Worm (Caenorhabditis elegans) whole organism, L2 larva: ENCODE measurements around the gene Y51H4A.13.

Experiments
- C34F6.9 ChIP-seq: fragments of 150-350 bp; optimal IDR thresholded peaks from 2 replicates; lab custom pipeline; 2014; ENCODE audit warnings: missing biosample characterization, missing genetic modification characterization
- F13H6.1 ChIP-seq: sonication (generic microtip); optimal IDR thresholded peaks from 2 replicates; lab custom pipeline; 2016; ENCODE audit warnings: missing genetic modification characterization, missing compliant biosample characterization
- R02D3.7 ChIP-seq: fragments of 150-350 bp; optimal IDR thresholded peaks from 2 replicates; lab custom pipeline; 2014; ENCODE audit warnings: missing biosample characterization, missing genetic modification characterization
- Y55F3AM.14 ChIP-seq: fragments of 200-800 bp; sonication (Bioruptor generic); optimal IDR thresholded peaks from 2 replicates; lab custom pipeline; 2018; ENCODE audit warnings: mild to moderate bottlenecking, missing genetic modification characterization, missing compliant biosample characterization
- alr-1 ChIP-seq: fragments of 150-350 bp; optimal IDR thresholded peaks from 2 replicates; lab custom pipeline; 2014; ENCODE audit warnings: missing biosample characterization, missing genetic modification characterization
- aly-2 ChIP-seq: fragments of 150-350 bp; optimal IDR thresholded peaks from 2 replicates; lab custom pipeline; 2014; ENCODE audit warnings: missing biosample characterization, missing genetic modification characterization
- ama-1 ChIP-seq: fragments of 150-350 bp; optimal IDR thresholded peaks from 2 replicates; lab custom pipeline; 2018; ENCODE audit warnings: inconsistent platforms
- blmp-1 ChIP-seq: sonication (generic microtip); optimal IDR thresholded peaks from 2 replicates; lab custom pipeline; 2017; ENCODE audit warnings: missing genetic modification characterization, mild to moderate bottlenecking, missing compliant biosample characterization, antibody characterized with exemption, moderate library complexity; ENCODE audit not compliant: insufficient read depth
- ceh-16 ChIP-seq: fragments of 150-350 bp; optimal IDR thresholded peaks from 2 replicates; lab custom pipeline; 2014; ENCODE audit warnings: missing biosample characterization, missing genetic modification characterization
- ceh-82 ChIP-seq: fragments of 150-350 bp; optimal IDR thresholded peaks from 2 replicates; lab custom pipeline; 2014; ENCODE audit warnings: missing biosample characterization, missing genetic modification characterization
- crh-2 ChIP-seq: sonication (generic microtip); optimal IDR thresholded peaks from 2 replicates; lab custom pipeline; 2017; ENCODE audit warnings: missing biosample characterization, missing genetic modification characterization
- dmd-4 ChIP-seq: sonication (generic microtip); optimal IDR thresholded peaks from 2 replicates; lab custom pipeline; 2017; ENCODE audit warnings: missing biosample characterization, missing genetic modification characterization
- elt-1 ChIP-seq: fragments of 150-350 bp; optimal IDR thresholded peaks from 2 replicates; lab custom pipeline; 2014; ENCODE audit warnings: missing biosample characterization, missing genetic modification characterization
- fos-1 ChIP-seq: fragments of 150-350 bp; optimal IDR thresholded peaks from 2 replicates; lab custom pipeline; 2014; ENCODE audit warnings: missing biosample characterization, missing genetic modification characterization
- gmeb-1 ChIP-seq: fragments of 150-350 bp; optimal IDR thresholded peaks from 2 replicates; lab custom pipeline; 2014; ENCODE audit warnings: missing biosample characterization, missing genetic modification characterization
- lin-11 ChIP-seq: fragments of 150-350 bp; sonication (generic microtip); optimal IDR thresholded peaks from 2 replicates; lab custom pipeline; 2014; ENCODE audit warnings: missing biosample characterization, missing genetic modification characterization, inconsistent platforms, mixed read lengths
- lin-13 ChIP-seq: fragments of 150-350 bp; optimal IDR thresholded peaks from 2 replicates; lab custom pipeline; 2014; ENCODE audit warnings: missing biosample characterization, missing genetic modification reagents, missing genetic modification characterization
- lsy-2 ChIP-seq, 2 experiments: fragments of 150-350 bp in 1 of 2; sonication (generic microtip) in 1 of 2; optimal IDR thresholded peaks; 2 replicates each; lab custom pipeline; 2014 to 2017; ENCODE audit warnings: missing biosample characterization in 2 of 2, missing genetic modification characterization in 2 of 2
- mab-5 ChIP-seq: fragments of 150-350 bp; optimal IDR thresholded peaks from 2 replicates; lab custom pipeline; 2014; ENCODE audit warnings: missing biosample characterization, missing genetic modification characterization
- mbf-1 ChIP-seq: sonication (generic microtip); optimal IDR thresholded peaks from 2 replicates; lab custom pipeline; 2017; ENCODE audit warnings: missing biosample characterization, missing genetic modification characterization
- mdl-1 ChIP-seq, 2 experiments: fragments of 150-350 bp in 1 of 2; sonication (generic microtip) in 1 of 2; optimal IDR thresholded peaks; 2 replicates each; lab custom pipeline; 2017; ENCODE audit warnings: missing biosample characterization in 2 of 2, missing genetic modification characterization in 2 of 2
- nhr-11 ChIP-seq: fragments of 150-350 bp; optimal IDR thresholded peaks from 2 replicates; lab custom pipeline; 2014; ENCODE audit warnings: missing biosample characterization, missing genetic modification characterization
- nhr-12 ChIP-seq: fragments of 150-350 bp; optimal IDR thresholded peaks from 2 replicates; lab custom pipeline; 2014; ENCODE audit warnings: missing biosample characterization, missing genetic modification characterization
- nhr-129 ChIP-seq: fragments of 150-350 bp; optimal IDR thresholded peaks from 2 replicates; lab custom pipeline; 2014; ENCODE audit warnings: missing biosample characterization, missing genetic modification characterization
- nhr-21 ChIP-seq: fragments of 150-350 bp; optimal IDR thresholded peaks from 2 replicates; lab custom pipeline; 2014; ENCODE audit warnings: missing biosample characterization, missing genetic modification characterization
- nhr-23 ChIP-seq: fragments of 150-350 bp; optimal IDR thresholded peaks from 2 replicates; lab custom pipeline; 2014; ENCODE audit warnings: missing biosample characterization, missing genetic modification reagents, missing genetic modification characterization
- nhr-237 ChIP-seq: fragments of 150-350 bp; optimal IDR thresholded peaks from 2 replicates; lab custom pipeline; 2014; ENCODE audit warnings: missing biosample characterization, missing genetic modification characterization
- nhr-6 ChIP-seq: fragments of 150-350 bp; optimal IDR thresholded peaks from 2 replicates; lab custom pipeline; 2014; ENCODE audit warnings: missing biosample characterization, missing genetic modification characterization
- nhr-77 ChIP-seq: fragments of 150-350 bp; optimal IDR thresholded peaks from 2 replicates; lab custom pipeline; 2014; ENCODE audit warnings: missing biosample characterization, missing genetic modification characterization
- peb-1 ChIP-seq: fragments of 150-350 bp; optimal IDR thresholded peaks from 2 replicates; lab custom pipeline; 2014; ENCODE audit warnings: missing biosample characterization, missing genetic modification characterization
- sem-4 ChIP-seq: fragments of 150-350 bp; optimal IDR thresholded peaks from 2 replicates; lab custom pipeline; 2014; ENCODE audit warnings: missing biosample characterization, missing genetic modification reagents, missing genetic modification characterization
- skn-1 ChIP-seq: sonication (generic microtip); optimal IDR thresholded peaks from 2 replicates; lab custom pipeline; 2017; ENCODE audit warnings: missing biosample characterization, missing genetic modification characterization
- sma-3 ChIP-seq: sonication (generic microtip); optimal IDR thresholded peaks from 2 replicates; lab custom pipeline; 2016; ENCODE audit warnings: missing genetic modification reagents, missing genetic modification characterization, missing compliant biosample characterization
- sma-9 ChIP-seq, 2 experiments: fragments of 150-350 bp in 1 of 2; sonication (generic microtip) in 1 of 2; optimal IDR thresholded peaks; 2 replicates each; lab custom pipeline; 2014 to 2016; ENCODE audit warnings: missing genetic modification characterization in 2 of 2, mild to moderate bottlenecking in 1 of 2, missing biosample characterization in 1 of 2, missing compliant biosample characterization in 1 of 2, missing genetic modification reagents in 1 of 2, moderate library complexity in 1 of 2
- snpc-4 ChIP-seq: fragments of 150-350 bp; optimal IDR thresholded peaks from 2 replicates; lab custom pipeline; 2014; ENCODE audit warnings: missing biosample characterization, missing genetic modification characterization
- unc-39 ChIP-seq: fragments of 150-350 bp; optimal IDR thresholded peaks from 2 replicates; lab custom pipeline; 2014; ENCODE audit warnings: missing biosample characterization, missing genetic modification characterization
- unc-55 ChIP-seq: fragments of 150-350 bp; sonication (generic microtip); optimal IDR thresholded peaks from 3 replicates; lab custom pipeline; 2014; ENCODE audit warnings: missing biosample characterization, missing genetic modification reagents, missing genetic modification characterization
- unc-62 ChIP-seq: fragments of 150-350 bp; optimal IDR thresholded peaks from 2 replicates; lab custom pipeline; 2014; ENCODE audit warnings: missing biosample characterization, missing genetic modification reagents, missing genetic modification characterization
- zag-1 ChIP-seq: fragments of 150-350 bp; optimal IDR thresholded peaks from 2 replicates; lab custom pipeline; 2014; ENCODE audit warnings: missing biosample characterization, missing genetic modification characterization
- ztf-1 ChIP-seq: fragments of 200-800 bp; sonication (Bioruptor generic); conservative IDR thresholded peaks from 2 replicates; pipeline ENCODE4 v1.3.6; 2022; ENCODE audit warnings: missing genetic modification characterization, missing compliant biosample characterization
- ztf-4 ChIP-seq: fragments of 150-350 bp; optimal IDR thresholded peaks from 2 replicates; lab custom pipeline; 2014; ENCODE audit warnings: missing biosample characterization, missing genetic modification characterization

Y51H4A.13 gene

DNA sequence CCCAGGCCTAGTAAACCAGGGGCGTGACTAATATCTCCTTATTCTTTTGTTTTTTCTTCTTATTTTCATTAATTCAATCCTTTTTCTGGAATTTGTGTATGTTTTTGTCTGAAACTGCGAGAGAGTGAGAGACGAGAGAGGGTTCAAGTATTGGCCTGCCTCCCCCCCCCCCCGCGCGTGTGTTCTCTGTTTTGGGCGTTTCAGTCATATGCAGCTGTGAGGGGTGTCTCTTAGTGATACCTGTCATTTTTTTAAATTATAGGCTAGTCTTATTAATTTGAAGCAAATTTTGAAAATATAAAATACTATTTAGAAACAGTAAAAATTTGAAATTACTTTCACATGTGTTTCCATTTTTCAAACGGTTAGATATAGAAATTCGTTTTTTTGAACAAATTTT, 13.3 kb upstream of the Y51H4A.13 start:
- TF ChIP-seq ztf-4 (tag; lab: Kevin White, UChicago), result no peak
- TF ChIP-seq aly-2 (tag; lab: Kevin White, UChicago), result no peak
- no peak for TF ChIP-seq blmp-1 (tag; lab: Kevin White, UChicago)
- no peak for TF ChIP-seq nhr-237 (tag; lab: Kevin White, UChicago)
- TF ChIP-seq nhr-23 (tag; lab: Kevin White, UChicago), result no peak
- TF ChIP-seq alr-1 (tag; lab: Kevin White, UChicago), result no peak
- no peak for TF ChIP-seq dmd-4 (tag; lab: Kevin White, UChicago)
- TF ChIP-seq elt-1, result no peak
- no peak for TF ChIP-seq nhr-21 (tag; lab: Kevin White, UChicago)
- TF ChIP-seq Y55F3AM.14 (GFP tag; lab: Kevin White, UChicago), result no peak
- no peak for TF ChIP-seq mab-5
- TF ChIP-seq peb-1 (tag; lab: Kevin White, UChicago), result no peak
- no peak for TF ChIP-seq unc-55 (GFP tag; lab: Kevin White, UChicago)
- TF ChIP-seq nhr-12 (tag; lab: Kevin White, UChicago), result no peak
- no peak for TF ChIP-seq nhr-11
- no peak for TF ChIP-seq F13H6.1
- TF ChIP-seq unc-39 (tag; lab: Kevin White, UChicago), result no peak
- no peak for TF ChIP-seq nhr-6 (tag; lab: Kevin White, UChicago)
- no peak for TF ChIP-seq C34F6.9 (tag; lab: Kevin White, UChicago)

DNA sequence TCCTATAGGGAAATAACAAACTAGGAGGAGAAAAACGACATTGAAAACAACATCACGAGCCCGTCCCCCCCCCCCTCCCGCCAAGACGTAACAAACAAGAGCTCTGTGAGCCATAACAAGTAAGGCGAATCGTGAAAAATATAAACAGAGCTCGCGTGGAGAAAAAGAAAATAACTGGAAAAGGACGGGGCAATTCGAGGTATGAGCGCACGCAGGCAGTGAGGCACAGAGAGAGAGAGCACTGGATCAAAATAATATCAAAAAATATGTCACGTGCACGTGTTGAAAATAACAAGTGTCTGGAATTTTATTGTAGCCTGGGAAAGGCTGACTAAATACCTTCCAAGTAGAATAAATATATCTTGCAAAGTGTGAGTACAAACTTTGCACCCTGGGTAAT, 12.6 kb upstream of the Y51H4A.13 start:
- peak; percentile 53 for TF ChIP-seq lin-11
- TF ChIP-seq gmeb-1 (tag; lab: Kevin White, UChicago), result no peak
- peak; percentile 31 for TF ChIP-seq crh-2 (tag; lab: Kevin White, UChicago)
- TF ChIP-seq sma-9 (GFP tag; optimal IDR thresholded peaks at IDR 0.05; lab: Kevin White, UChicago), result peak; percentile 10
- no peak for TF ChIP-seq sma-9 (tag; optimal IDR thresholded peaks at IDR 0.05; lab: Kevin White, UChicago)
- TF ChIP-seq C34F6.9 (tag; lab: Kevin White, UChicago), result peak; percentile 54
- TF ChIP-seq lsy-2 (tag; optimal IDR thresholded peaks at IDR 0.05; lab: Kevin White, UChicago), result peak in 1 of 2 experiments; percentile 43
- TF ChIP-seq unc-62 (GFP tag; lab: Kevin White, UChicago), result no peak
- peak; percentile 17 for TF ChIP-seq nhr-21 (tag; lab: Kevin White, UChicago)

DNA sequence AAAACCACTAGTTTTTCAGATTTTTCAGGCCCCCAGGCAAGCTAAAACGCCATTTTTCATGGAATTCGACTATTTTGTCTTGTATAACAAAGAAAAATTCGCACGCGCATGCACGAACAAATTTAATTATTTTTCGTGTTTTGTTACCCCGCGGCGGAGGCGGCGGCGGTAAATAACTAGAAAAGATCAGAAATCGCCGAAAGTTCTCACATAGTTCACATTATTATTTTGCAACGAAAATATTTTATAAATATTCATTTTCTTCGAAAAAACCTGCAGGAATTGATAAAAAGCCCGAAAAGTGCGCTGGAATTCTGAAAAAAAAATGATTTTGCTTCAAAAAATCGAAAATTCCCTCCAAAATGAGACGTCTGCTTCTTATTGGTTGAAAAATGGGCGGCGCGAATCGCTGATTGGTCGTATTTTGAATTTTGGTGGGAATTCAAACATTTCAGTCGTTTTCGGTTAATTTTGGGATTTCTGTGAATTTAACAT, 11.4 kb upstream of the Y51H4A.13 start:
- TF ChIP-seq ama-1, result no peak
- TF ChIP-seq nhr-6 (tag; lab: Kevin White, UChicago), result no peak
- no peak for TF ChIP-seq nhr-129 (tag; lab: Kevin White, UChicago)
- no peak for TF ChIP-seq lin-13 (GFP tag; lab: Kevin White, UChicago)
- TF ChIP-seq nhr-12 (tag; lab: Kevin White, UChicago), result no peak
- no peak for TF ChIP-seq ceh-82 (tag; lab: Kevin White, UChicago)
- TF ChIP-seq R02D3.7 (tag; lab: Kevin White, UChicago), result no peak
- no peak for TF ChIP-seq skn-1 (tag; lab: Kevin White, UChicago)
- no peak for TF ChIP-seq unc-39 (tag; lab: Kevin White, UChicago)
- no peak for TF ChIP-seq C34F6.9 (tag; lab: Kevin White, UChicago)
- no peak for TF ChIP-seq ztf-1 (GFP tag; lab: Robert Waterston, UW)
- TF ChIP-seq, all 48 proteins: peak for 0

DNA sequence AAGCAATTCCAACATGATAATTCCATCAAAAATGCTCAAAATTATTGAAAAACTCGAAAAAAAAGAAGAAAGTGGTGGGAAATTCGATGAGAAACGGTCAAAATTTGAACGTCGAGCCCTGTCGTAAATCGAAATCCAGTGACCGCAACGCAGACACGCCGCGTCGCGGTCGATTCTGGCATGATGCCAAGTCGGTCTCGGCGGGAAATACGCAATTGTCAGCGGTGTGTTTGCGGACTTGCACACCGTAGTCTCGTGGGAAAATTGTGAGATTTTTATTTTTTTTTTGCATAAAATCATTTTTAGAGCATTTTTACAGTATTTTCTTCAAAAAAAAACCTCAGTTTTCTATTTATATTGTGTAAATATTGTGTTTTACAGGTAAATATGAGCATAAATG, 10.1 kb upstream of the Y51H4A.13 start, which contains the start of gene tsr-2:
Gene tsr-2, plus strand, starts transcription at position 382 of the 400 bp plus-strand sequence.
- peak; percentile 20 for TF ChIP-seq blmp-1 (tag; lab: Kevin White, UChicago)
- peak; percentile 90 for TF ChIP-seq gmeb-1 (tag; lab: Kevin White, UChicago)
- TF ChIP-seq ama-1, result peak; percentile 40
- TF ChIP-seq elt-1, result no peak
- TF ChIP-seq fos-1, result peak; percentile 80
- TF ChIP-seq nhr-21 (tag; lab: Kevin White, UChicago), result peak; percentile 86
- peak; percentile 81 for TF ChIP-seq sem-4 (tag; lab: Kevin White, UChicago)
- TF ChIP-seq nhr-6 (tag; lab: Kevin White, UChicago), result peak; percentile 81
- no peak for TF ChIP-seq dmd-4 (tag; lab: Kevin White, UChicago)
- TF ChIP-seq aly-2 (tag; lab: Kevin White, UChicago), result no peak
- peak; percentile 88 for TF ChIP-seq nhr-129 (tag; lab: Kevin White, UChicago)
- TF ChIP-seq ceh-82 (tag; lab: Kevin White, UChicago), result peak; percentile 13
- peak; percentile 48 for TF ChIP-seq R02D3.7 (tag; lab: Kevin White, UChicago)
- no peak for TF ChIP-seq nhr-11
- TF ChIP-seq unc-39 (tag; lab: Kevin White, UChicago), result no peak
- no peak for TF ChIP-seq ztf-1 (GFP tag; lab: Robert Waterston, UW)
- TF ChIP-seq crh-2 (tag; lab: Kevin White, UChicago), result peak; percentile 95
- TF ChIP-seq alr-1 (tag; lab: Kevin White, UChicago), result no peak
- peak; percentile 89 for TF ChIP-seq F13H6.1
- TF ChIP-seq nhr-12 (tag; lab: Kevin White, UChicago), result no peak
- TF ChIP-seq zag-1 (tag; lab: Kevin White, UChicago), result peak; percentile 66
- peak; percentile 83 for TF ChIP-seq mab-5
- no peak for TF ChIP-seq mbf-1
- peak; percentile 59 for TF ChIP-seq nhr-77 (tag; lab: Kevin White, UChicago)
- no peak for TF ChIP-seq unc-62 (GFP tag; lab: Kevin White, UChicago)
- peak; percentile 82 for TF ChIP-seq sma-9 (GFP tag; optimal IDR thresholded peaks at IDR 0.05; lab: Kevin White, UChicago)
- TF ChIP-seq sma-9 (tag; optimal IDR thresholded peaks at IDR 0.05; lab: Kevin White, UChicago), result no peak
- TF ChIP-seq mdl-1 (tag; optimal IDR thresholded peaks at IDR 0.05; lab: Kevin White, UChicago), result peak in 1 of 2 experiments; percentile 60
- peak; percentile 92 for TF ChIP-seq sma-3 (GFP tag; lab: Kevin White, UChicago)
- peak; percentile 97 for TF ChIP-seq unc-55 (GFP tag; lab: Kevin White, UChicago)
- TF ChIP-seq lsy-2 (tag; optimal IDR thresholded peaks at IDR 0.05; lab: Kevin White, UChicago), result peak; percentile 98 to 99
- peak; percentile 91 for TF ChIP-seq lin-13 (GFP tag; lab: Kevin White, UChicago)
- peak; percentile 74 for TF ChIP-seq ceh-16
- TF ChIP-seq ztf-4 (tag; lab: Kevin White, UChicago), result peak; percentile 34
- TF ChIP-seq snpc-4 (tag; lab: Kevin White, UChicago), result peak; percentile 64
